Fruit fly (Drosophila melanogaster) whole organism, pupa: ENCODE measurements around the gene CG14546.

Experiments
- CG10348 ChIP-seq: fragments of 200-800 bp; sonication (Bioruptor generic); IDR thresholded peaks from 2 replicates; pipeline ENCODE4 v1.3.6; 2022; ENCODE audit warnings: missing biosample characterization, missing genetic modification characterization
- CG12605 ChIP-seq: fragments of 200-800 bp; sonication (Bioruptor generic); IDR thresholded peaks from 2 replicates; pipeline ENCODE4 v1.3.6; 2022; ENCODE audit warnings: missing biosample characterization, missing genetic modification characterization
- CG13204 ChIP-seq: fragments of 200-800 bp; sonication (Bioruptor generic); optimal IDR thresholded peaks from 2 replicates; lab custom pipeline; 2018; ENCODE audit warnings: missing biosample characterization, mild to moderate bottlenecking, missing genetic modification characterization, moderate library complexity
- CG14655 ChIP-seq: fragments of 200-800 bp; sonication (Bioruptor generic); optimal IDR thresholded peaks from 3 replicates; lab custom pipeline; 2017; ENCODE audit warnings: mild to moderate bottlenecking, missing biosample characterization, missing genetic modification reagents, missing genetic modification characterization
- CG15710 ChIP-seq: fragments of 200-800 bp; sonication (Bioruptor generic); optimal IDR thresholded peaks from 2 replicates; lab custom pipeline; 2018; ENCODE audit warnings: missing biosample characterization, mild to moderate bottlenecking, missing genetic modification characterization, moderate library complexity
- CG17806 ChIP-seq: fragments of 200-800 bp; sonication (Bioruptor generic); optimal IDR thresholded peaks from 2 replicates; lab custom pipeline; 2018; ENCODE audit warnings: missing biosample characterization, mild to moderate bottlenecking, missing genetic modification characterization, moderate library complexity
- CG32121 ChIP-seq: fragments of 200-800 bp; sonication (Bioruptor generic); IDR thresholded peaks from 2 replicates; pipeline ENCODE4 v1.3.6; 2022; ENCODE audit warnings: missing biosample characterization, missing genetic modification characterization
- CG34367 ChIP-seq: fragments of 200-800 bp; sonication (Bioruptor generic); optimal IDR thresholded peaks from 2 replicates; lab custom pipeline; 2018; ENCODE audit warnings: missing biosample characterization, mild to moderate bottlenecking, missing genetic modification characterization
- CG4496 ChIP-seq: fragments of 200-800 bp; sonication (Bioruptor generic); IDR thresholded peaks from 3 replicates; pipeline ENCODE4 v1.3.6; 2022; ENCODE audit warnings: missing biosample characterization, missing genetic modification characterization
- CG8159 ChIP-seq: fragments of 200-800 bp; sonication (Bioruptor generic); optimal IDR thresholded peaks from 3 replicates; lab custom pipeline; 2018; ENCODE audit warnings: missing biosample characterization, mild to moderate bottlenecking, missing genetic modification characterization, moderate library complexity
- CG8301 ChIP-seq: fragments of 200-800 bp; sonication (Bioruptor generic); optimal IDR thresholded peaks from 2 replicates; lab custom pipeline; 2018; ENCODE audit warnings: missing biosample characterization, mild to moderate bottlenecking, missing genetic modification characterization
- CG9948 ChIP-seq: fragments of 200-800 bp; sonication (Bioruptor generic); optimal IDR thresholded peaks from 2 replicates; lab custom pipeline; 2018; ENCODE audit warnings: missing biosample characterization, mild to moderate bottlenecking, missing genetic modification characterization, moderate library complexity
- D1 ChIP-seq: fragments of 200-800 bp; sonication (Bioruptor generic); optimal IDR thresholded peaks from 2 replicates; lab custom pipeline; 2018; ENCODE audit warnings: missing biosample characterization, mild to moderate bottlenecking, missing genetic modification characterization, moderate library complexity
- EcR ChIP-seq: fragments of 200-800 bp; sonication (Bioruptor generic); optimal IDR thresholded peaks from 3 replicates; lab custom pipeline; 2019; ENCODE audit warnings: missing biosample characterization, missing genetic modification characterization, mild to moderate bottlenecking, moderate library complexity, missing genetic modification reagents
- Ets98B ChIP-seq: fragments of 200-800 bp; sonication (Bioruptor generic); IDR thresholded peaks from 2 replicates; pipeline ENCODE4 v1.3.6; 2022; ENCODE audit warnings: missing biosample characterization, missing genetic modification characterization
- Pif1A ChIP-seq: fragments of 200-800 bp; sonication (Bioruptor generic); optimal IDR thresholded peaks from 3 replicates; lab custom pipeline; 2016; ENCODE audit warnings: missing biosample characterization, missing genetic modification characterization
- Pif1B ChIP-seq: fragments of 200-800 bp; sonication (Bioruptor generic); optimal IDR thresholded peaks from 3 replicates; lab custom pipeline; 2016; ENCODE audit warnings: missing biosample characterization, missing genetic modification characterization
- Snoo ChIP-seq: fragments of 200-800 bp; sonication (Bioruptor generic); optimal IDR thresholded peaks from 3 replicates; lab custom pipeline; 2017; ENCODE audit warnings: missing biosample characterization, mild to moderate bottlenecking, missing genetic modification characterization, inconsistent platforms
- fd96Ca ChIP-seq: fragments of 200-800 bp; sonication (Bioruptor generic); IDR thresholded peaks from 3 replicates; pipeline ENCODE4 v1.3.6; 2022; ENCODE audit warnings: missing biosample characterization, missing genetic modification characterization
- gl ChIP-seq: fragments of 200-800 bp; sonication (Bioruptor generic); optimal IDR thresholded peaks from 2 replicates; lab custom pipeline; 2018; ENCODE audit warnings: missing biosample characterization, mild to moderate bottlenecking, missing genetic modification characterization
- rn ChIP-seq: fragments of 200-800 bp; sonication (Bioruptor generic); IDR thresholded peaks from 2 replicates; pipeline ENCODE4 v1.3.6; 2022; ENCODE audit warnings: missing biosample characterization, missing genetic modification characterization

CG14546 gene

DNA sequence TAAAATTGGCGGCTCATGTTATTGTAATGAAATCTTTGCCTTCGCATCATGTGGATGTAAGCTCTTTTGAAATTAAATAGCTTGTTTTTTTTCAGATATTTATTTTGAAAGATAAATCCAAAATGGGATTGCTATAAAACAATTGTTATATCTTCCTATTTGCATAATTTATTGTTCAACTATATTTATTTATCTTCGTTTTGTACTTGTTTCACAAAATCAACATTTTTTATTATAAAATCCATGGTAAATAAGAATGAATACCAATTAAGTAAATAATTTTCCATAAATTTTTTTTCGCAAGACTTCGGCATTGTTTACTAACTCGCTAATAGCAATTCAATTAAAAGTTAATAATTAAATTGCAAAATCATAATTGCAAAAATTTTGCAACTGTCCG, at the start of gene CG14546:
Gene CG14546 (minus strand): TSS at position 101 of the 400 bp plus-strand sequence.
- no peak for TF ChIP-seq CG8159 (tag; lab: Kevin White, UChicago)

DNA sequence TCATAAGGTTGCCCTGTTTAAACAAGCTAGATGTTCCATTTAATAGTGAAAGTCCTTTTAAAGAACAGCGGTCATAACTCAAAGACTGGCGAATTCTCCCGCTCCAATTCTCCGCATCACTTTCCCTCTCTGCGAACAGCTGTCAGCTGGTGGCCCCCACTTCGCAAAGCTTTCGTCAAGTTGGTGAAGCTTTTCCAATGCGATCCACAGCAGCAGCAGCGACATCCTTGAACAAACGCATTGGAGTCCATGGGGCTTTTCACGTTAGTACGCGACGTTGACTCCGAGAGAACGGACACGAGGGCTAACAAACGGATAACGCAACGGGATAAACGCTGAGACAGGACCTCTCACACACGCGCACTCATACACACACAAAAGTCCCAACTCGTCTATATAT, 47.3 kb upstream of the CG14546 start, which contains the start of gene fid:
Gene fid (plus strand): TSS at position 301 of the 400 bp plus-strand sequence.
- no peak for TF ChIP-seq CG4496 (GFP tag; lab: Robert Waterston, UW)
- TF ChIP-seq CG9948 (tag; lab: Kevin White, UChicago) = no peak
- no peak for TF ChIP-seq CG14655 (GFP tag; lab: Kevin White, UChicago)
- TF ChIP-seq CG13204 (GFP tag; lab: Kevin White, UChicago) = no peak
- TF ChIP-seq D1 (tag; lab: Kevin White, UChicago) = no peak
- TF ChIP-seq CG12605 = no peak
- no peak for TF ChIP-seq CG10348 (GFP tag; lab: Robert Waterston, UW)
- TF ChIP-seq Pif1B (GFP tag; lab: Kevin White, UChicago) = no peak
- TF ChIP-seq CG15710 (tag; lab: Kevin White, UChicago) = no peak
- TF ChIP-seq CG8159 (tag; lab: Kevin White, UChicago) = no peak
- no peak for TF ChIP-seq Ets98B (GFP tag; lab: Robert Waterston, UW)
- TF ChIP-seq rn (GFP tag; lab: Robert Waterston, UW) = no peak
- TF ChIP-seq CG34367 (tag; lab: Kevin White, UChicago) = no peak
- no peak for TF ChIP-seq gl
- TF ChIP-seq fd96Ca = no peak
- no peak for TF ChIP-seq CG8301 (tag; lab: Kevin White, UChicago)
- no peak for TF ChIP-seq EcR (GFP tag; lab: Kevin White, UChicago)
- no peak for TF ChIP-seq CG32121 (GFP tag; lab: Robert Waterston, UW)
- TF ChIP-seq Pif1A = no peak
- TF ChIP-seq Snoo (tag; lab: Kevin White, UChicago) = no peak
- TF ChIP-seq, all 21 proteins: peak for 0

DNA sequence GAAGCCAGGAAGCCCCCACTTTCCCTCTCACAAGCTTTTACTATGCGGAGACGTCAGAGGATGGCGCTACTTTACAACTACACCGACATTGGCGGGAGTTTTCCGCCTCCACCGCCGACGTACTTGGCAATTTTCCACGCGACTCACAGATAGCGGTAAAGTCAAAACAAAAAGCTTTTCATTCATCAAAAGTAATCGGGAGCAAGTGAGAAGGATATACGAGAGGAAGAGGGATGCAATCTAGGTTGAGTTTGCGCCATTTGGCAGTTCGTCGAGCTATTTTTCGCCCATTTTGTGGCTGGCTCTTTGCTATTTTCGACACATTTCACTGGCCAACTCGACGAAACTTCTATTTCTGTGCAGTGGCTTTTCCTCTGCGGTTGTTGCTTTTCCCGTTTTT, 46.5 kb upstream of the CG14546 start:
- no peak for TF ChIP-seq CG14655 (GFP tag; lab: Kevin White, UChicago)
- no peak for TF ChIP-seq CG12605
- TF ChIP-seq CG32121 (GFP tag; lab: Robert Waterston, UW) = no peak
- no peak for TF ChIP-seq fd96Ca
- TF ChIP-seq CG4496 (GFP tag; lab: Robert Waterston, UW) = no peak
- no peak for TF ChIP-seq CG17806 (tag; lab: Kevin White, UChicago)
- no peak for TF ChIP-seq CG15710 (tag; lab: Kevin White, UChicago)
- no peak for TF ChIP-seq CG9948 (tag; lab: Kevin White, UChicago)
- no peak for TF ChIP-seq Pif1A
- TF ChIP-seq CG34367 (tag; lab: Kevin White, UChicago) = no peak
- no peak for TF ChIP-seq CG8159 (tag; lab: Kevin White, UChicago)
- TF ChIP-seq D1 (tag; lab: Kevin White, UChicago) = no peak
- TF ChIP-seq Pif1B (GFP tag; lab: Kevin White, UChicago) = no peak
- TF ChIP-seq CG13204 (GFP tag; lab: Kevin White, UChicago) = no peak
- TF ChIP-seq Snoo (tag; lab: Kevin White, UChicago) = no peak
- no peak for TF ChIP-seq CG8301 (tag; lab: Kevin White, UChicago)

DNA sequence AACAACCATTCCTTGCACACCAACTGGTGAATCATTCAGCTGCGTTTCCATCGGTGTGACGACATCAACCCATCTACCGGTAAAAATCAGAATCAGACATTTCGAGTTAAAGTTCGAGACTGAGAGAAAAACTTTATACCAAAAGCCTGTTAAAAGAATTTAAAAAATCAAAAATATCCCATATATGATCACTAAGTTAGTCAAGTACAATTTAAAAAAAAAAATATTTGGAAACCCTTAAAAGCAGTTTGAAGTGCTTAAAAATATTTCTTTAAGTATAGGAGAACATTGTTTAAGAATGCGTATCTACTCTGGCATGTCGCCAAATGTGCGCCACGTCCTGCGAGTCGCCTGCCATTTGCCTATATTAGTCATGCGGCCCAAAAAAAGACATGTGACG, 46.1 kb upstream of the CG14546 start:
- no peak for TF ChIP-seq CG4496 (GFP tag; lab: Robert Waterston, UW)

DNA sequence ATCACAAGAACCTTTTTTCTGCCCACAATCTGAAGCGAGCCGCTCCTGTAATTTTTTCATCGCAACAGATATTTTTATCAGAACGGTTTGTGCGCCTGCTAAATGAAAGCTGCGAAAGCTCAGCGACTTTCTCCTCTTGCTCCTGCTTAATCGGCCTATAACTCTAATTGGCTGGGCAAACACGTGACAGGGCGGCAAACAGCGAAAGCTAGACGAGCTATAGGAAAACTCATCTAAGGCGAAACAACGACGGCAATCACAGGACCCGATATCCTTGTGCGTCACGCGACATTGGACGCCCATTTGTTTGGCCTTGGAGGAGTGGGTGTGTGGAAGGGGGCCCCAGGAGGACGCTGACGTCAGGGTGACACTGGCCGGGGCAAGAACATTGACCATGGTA, 44.5 kb upstream of the CG14546 start:
- TF ChIP-seq CG15710 (tag; lab: Kevin White, UChicago) (no peak), CG8301 (tag; lab: Kevin White, UChicago) (no peak), CG17806 (tag; lab: Kevin White, UChicago) (no peak)

DNA sequence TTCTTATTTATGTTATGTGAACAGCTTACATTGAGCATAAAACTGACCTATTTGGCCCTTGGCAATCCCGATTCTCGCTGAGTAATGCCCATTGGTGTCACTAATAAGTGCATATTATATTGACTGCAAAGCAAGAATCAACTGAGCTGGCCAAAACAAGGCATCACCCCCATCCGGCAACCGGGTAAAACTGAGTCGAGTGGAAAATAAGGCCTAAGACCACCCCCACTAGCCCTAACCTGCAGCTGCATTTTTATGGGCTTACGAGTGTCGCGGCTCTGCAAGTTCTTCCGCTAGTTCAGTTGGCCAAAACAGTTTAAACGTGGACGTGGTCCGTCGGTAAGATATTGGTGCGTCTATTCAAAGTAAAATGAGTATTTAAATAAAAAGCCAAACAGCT, 39.3 kb upstream of the CG14546 start, which contains the start of gene boss:
Gene boss (plus strand): TSS at position 301 of the 400 bp plus-strand sequence.
- TF ChIP-seq Ets98B (GFP tag; lab: Robert Waterston, UW) (no peak), CG8301 (tag; lab: Kevin White, UChicago) (no peak), CG9948 (tag; lab: Kevin White, UChicago) (no peak), CG8159 (tag; lab: Kevin White, UChicago) (no peak), CG10348 (GFP tag; lab: Robert Waterston, UW) (no peak), D1 (tag; lab: Kevin White, UChicago) (no peak), CG17806 (tag; lab: Kevin White, UChicago) (no peak)

DNA sequence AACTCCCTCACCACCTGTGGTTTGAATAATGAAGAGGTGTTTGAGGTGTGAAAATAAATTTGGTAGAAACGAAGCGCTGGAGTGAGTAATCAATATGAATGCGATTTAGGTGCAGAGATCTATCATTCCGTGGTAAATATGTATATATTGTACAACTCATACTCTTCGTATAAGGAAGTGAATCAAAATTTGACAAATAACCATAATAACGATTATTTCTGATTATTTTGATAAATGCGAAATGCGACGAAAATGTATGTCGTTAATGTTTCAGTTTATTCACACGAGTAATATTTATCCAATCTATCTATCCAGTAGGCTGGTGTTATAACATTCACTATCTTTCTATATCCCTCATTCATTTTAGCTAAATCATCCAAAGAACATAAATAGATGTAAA, 36.5 kb upstream of the CG14546 start, which contains the start of gene CG14540:
Gene CG14540 (plus strand): TSS at position 301 of the 400 bp plus-strand sequence.
- TF ChIP-seq gl (no peak), CG34367 (tag; lab: Kevin White, UChicago) (no peak), Pif1A (no peak), Snoo (tag; lab: Kevin White, UChicago) (no peak), fd96Ca (no peak), CG17806 (tag; lab: Kevin White, UChicago) (no peak), CG32121 (GFP tag; lab: Robert Waterston, UW) (no peak), CG15710 (tag; lab: Kevin White, UChicago) (no peak), CG8159 (tag; lab: Kevin White, UChicago) (no peak), CG10348 (GFP tag; lab: Robert Waterston, UW) (no peak), D1 (tag; lab: Kevin White, UChicago) (no peak), CG13204 (GFP tag; lab: Kevin White, UChicago) (no peak), CG12605 (no peak), Ets98B (GFP tag; lab: Robert Waterston, UW) (no peak), Pif1B (GFP tag; lab: Kevin White, UChicago) (no peak), CG8301 (tag; lab: Kevin White, UChicago) (no peak), CG14655 (GFP tag; lab: Kevin White, UChicago) (no peak)
